Fruit fly (Drosophila melanogaster) whole organism, prepupa: ENCODE data around the gene mamo.

Source experiments
- CG10631 ChIP-seq: fragments of 200-800 bp; sonication (Bioruptor generic); optimal IDR thresholded peaks from 2 replicates; lab custom pipeline; 2016; ENCODE audit warnings: missing biosample characterization, missing genetic modification characterization
- CG11762 ChIP-seq: fragments of 200-800 bp; sonication (Bioruptor generic); optimal IDR thresholded peaks from 3 replicates; lab custom pipeline; 2016; ENCODE audit warnings: missing biosample characterization, missing genetic modification characterization; ENCODE audit not compliant: insufficient read depth
- CG11902 ChIP-seq: fragments of 200-800 bp; sonication (Bioruptor generic); optimal IDR thresholded peaks from 3 replicates; lab custom pipeline; 2016; ENCODE audit warnings: missing biosample characterization, missing genetic modification characterization
- CG15336 ChIP-seq: fragments of 200-800 bp; sonication (Bioruptor generic); IDR thresholded peaks from 2 replicates; pipeline ENCODE4 v1.3.6; 2022; ENCODE audit warnings: missing biosample characterization, missing genetic modification characterization
- CG1621 ChIP-seq: fragments of 200-800 bp; sonication (Bioruptor generic); optimal IDR thresholded peaks from 3 replicates; lab custom pipeline; 2018; ENCODE audit warnings: missing biosample characterization, mild to moderate bottlenecking, missing genetic modification characterization
- CG16779 ChIP-seq: fragments of 200-800 bp; sonication (Bioruptor generic); optimal IDR thresholded peaks from 3 replicates; lab custom pipeline; 2017; ENCODE audit warnings: missing biosample characterization, mild to moderate bottlenecking, missing genetic modification characterization
- CG31627 ChIP-seq: fragments of 200-800 bp; sonication (Bioruptor generic); optimal IDR thresholded peaks from 3 replicates; lab custom pipeline; 2016; ENCODE audit warnings: missing biosample characterization, missing genetic modification characterization
- CG32006 ChIP-seq: fragments of 200-800 bp; sonication (Bioruptor generic); optimal IDR thresholded peaks from 3 replicates; lab custom pipeline; 2017; ENCODE audit warnings: missing biosample characterization, mild to moderate bottlenecking, missing genetic modification characterization
- CG34406 ChIP-seq: fragments of 200-800 bp; sonication (Bioruptor generic); optimal IDR thresholded peaks from 3 replicates; lab custom pipeline; 2016; ENCODE audit warnings: missing biosample characterization, missing genetic modification characterization
- CG3919 ChIP-seq: fragments of 200-800 bp; sonication (Bioruptor generic); optimal IDR thresholded peaks from 3 replicates; lab custom pipeline; 2016; ENCODE audit warnings: missing biosample characterization, missing genetic modification characterization
- CG4318 ChIP-seq: fragments of 200-800 bp; sonication (Bioruptor generic); optimal IDR thresholded peaks from 3 replicates; lab custom pipeline; 2017; ENCODE audit warnings: missing biosample characterization, mild to moderate bottlenecking, missing genetic modification characterization
- CG6163 ChIP-seq: fragments of 200-800 bp; sonication (Bioruptor generic); IDR thresholded peaks from 3 replicates; pipeline ENCODE4 v1.3.6; 2022; ENCODE audit warnings: missing biosample characterization, missing genetic modification characterization
- CG6276 ChIP-seq: fragments of 200-800 bp; sonication (Bioruptor generic); optimal IDR thresholded peaks from 2 replicates; lab custom pipeline; 2017; ENCODE audit warnings: missing biosample characterization, mild to moderate bottlenecking, missing genetic modification characterization
- CG6808 ChIP-seq: fragments of 200-800 bp; sonication (Bioruptor generic); optimal IDR thresholded peaks from 3 replicates; lab custom pipeline; 2017; ENCODE audit warnings: missing biosample characterization, missing genetic modification characterization, mild to moderate bottlenecking, moderate library complexity, missing genetic modification reagents
- CG7368 ChIP-seq: fragments of 200-800 bp; sonication (Bioruptor generic); optimal IDR thresholded peaks from 3 replicates; lab custom pipeline; 2016; ENCODE audit warnings: missing biosample characterization, missing genetic modification characterization
- CG8119 ChIP-seq: fragments of 200-800 bp; sonication (Bioruptor generic); IDR thresholded peaks from 3 replicates; pipeline ENCODE4 v1.3.6; 2022; ENCODE audit warnings: missing biosample characterization, missing genetic modification characterization
- CG8319 ChIP-seq: fragments of 200-800 bp; sonication (Bioruptor generic); optimal IDR thresholded peaks from 3 replicates; lab custom pipeline; 2016; ENCODE audit warnings: missing biosample characterization, missing genetic modification characterization
- CG9139 ChIP-seq: fragments of 200-800 bp; sonication (Bioruptor generic); optimal IDR thresholded peaks from 3 replicates; lab custom pipeline; 2017; ENCODE audit warnings: missing biosample characterization, mild to moderate bottlenecking, missing genetic modification characterization
- Eip75B ChIP-seq: fragments of 200-800 bp; sonication (Bioruptor generic); optimal IDR thresholded peaks from 3 replicates; lab custom pipeline; 2016; ENCODE audit warnings: missing biosample characterization, missing genetic modification characterization
- Eip78C ChIP-seq: fragments of 200-800 bp; sonication (Bioruptor generic); peaks from one replicate; lab custom pipeline; 2016; ENCODE audit warnings: missing biosample characterization, missing genetic modification characterization
- Ets21C ChIP-seq: fragments of 200-800 bp; sonication (Bioruptor generic); optimal IDR thresholded peaks from 3 replicates; lab custom pipeline; 2016; ENCODE audit warnings: missing biosample characterization, missing genetic modification characterization
- Ets96B ChIP-seq: fragments of 200-800 bp; optimal IDR thresholded peaks from 2 replicates; lab custom pipeline; 2019; ENCODE audit warnings: missing biosample characterization, mild to moderate bottlenecking, missing genetic modification characterization, moderate library complexity
- Gug ChIP-seq: fragments of 200-800 bp; sonication (Bioruptor generic); IDR thresholded peaks from 2 replicates; pipeline ENCODE4 v1.3.6; 2022; ENCODE audit warnings: missing biosample characterization, missing genetic modification characterization
- Hr39 ChIP-seq: fragments of 200-800 bp; sonication (Bioruptor generic); optimal IDR thresholded peaks from 2 replicates; lab custom pipeline; 2016; ENCODE audit warnings: missing biosample characterization, missing genetic modification characterization
- Hr4 ChIP-seq: fragments of 200-800 bp; sonication (Bioruptor generic); optimal IDR thresholded peaks from 3 replicates; lab custom pipeline; 2016; ENCODE audit warnings: missing biosample characterization, missing genetic modification characterization
- Lpt ChIP-seq: fragments of 200-800 bp; sonication (Bioruptor generic); optimal IDR thresholded peaks from 3 replicates; lab custom pipeline; 2016; ENCODE audit warnings: missing biosample characterization, missing genetic modification characterization
- Met ChIP-seq: fragments of 200-800 bp; sonication (Bioruptor generic); optimal IDR thresholded peaks from 3 replicates; lab custom pipeline; 2016; ENCODE audit warnings: missing biosample characterization, missing genetic modification characterization
- OdsH ChIP-seq: fragments of 200-800 bp; sonication (Bioruptor generic); optimal IDR thresholded peaks from 3 replicates; lab custom pipeline; 2016; ENCODE audit warnings: missing biosample characterization, missing genetic modification characterization
- Sox102F ChIP-seq: fragments of 200-800 bp; sonication (Bioruptor generic); optimal IDR thresholded peaks from 2 replicates; lab custom pipeline; 2016; ENCODE audit warnings: missing biosample characterization, mild to moderate bottlenecking, missing genetic modification characterization
- Sox14 ChIP-seq: fragments of 200-800 bp; sonication (Bioruptor generic); optimal IDR thresholded peaks from 3 replicates; lab custom pipeline; 2016; ENCODE audit warnings: missing biosample characterization, missing genetic modification characterization
- Sox15 ChIP-seq: fragments of 200-800 bp; sonication (Bioruptor generic); optimal IDR thresholded peaks from 3 replicates; lab custom pipeline; 2016; ENCODE audit warnings: missing biosample characterization, missing genetic modification characterization
- achi ChIP-seq: fragments of 200-800 bp; sonication (Bioruptor generic); optimal IDR thresholded peaks from 3 replicates; lab custom pipeline; 2016; ENCODE audit warnings: missing biosample characterization, missing genetic modification characterization
- acj6 ChIP-seq: fragments of 200-800 bp; sonication (Bioruptor generic); optimal IDR thresholded peaks from 3 replicates; lab custom pipeline; 2016; ENCODE audit warnings: missing biosample characterization, missing genetic modification characterization
- cyc ChIP-seq: fragments of 200-800 bp; sonication (Bioruptor generic); optimal IDR thresholded peaks from 3 replicates; lab custom pipeline; 2016; ENCODE audit warnings: missing biosample characterization, missing genetic modification characterization
- dac ChIP-seq: fragments of 200-800 bp; sonication (Bioruptor generic); optimal IDR thresholded peaks from 2 replicates; lab custom pipeline; 2017; ENCODE audit warnings: missing biosample characterization, mild to moderate bottlenecking, missing genetic modification characterization
- eg ChIP-seq: fragments of 200-800 bp; sonication (Bioruptor generic); IDR thresholded peaks from 3 replicates; pipeline ENCODE4 v1.3.6; 2022; ENCODE audit warnings: missing biosample characterization, missing genetic modification characterization
- esn ChIP-seq: fragments of 200-800 bp; sonication (Bioruptor generic); optimal IDR thresholded peaks from 2 replicates; lab custom pipeline; 2016; ENCODE audit warnings: missing biosample characterization, mild to moderate bottlenecking, missing genetic modification characterization, moderate library complexity
- fd85E ChIP-seq: fragments of 200-800 bp; sonication (Bioruptor generic); optimal IDR thresholded peaks from 3 replicates; lab custom pipeline; 2016; ENCODE audit warnings: missing biosample characterization, missing genetic modification characterization
- fkh ChIP-seq: fragments of 200-800 bp; sonication (Bioruptor generic); optimal IDR thresholded peaks from 3 replicates; lab custom pipeline; 2017; ENCODE audit warnings: missing biosample characterization, mild to moderate bottlenecking, missing genetic modification characterization, moderate library complexity
- net ChIP-seq: fragments of 200-800 bp; sonication (Bioruptor generic); optimal IDR thresholded peaks from 3 replicates; lab custom pipeline; 2016; ENCODE audit warnings: missing biosample characterization, missing genetic modification characterization
- pdm3 ChIP-seq: fragments of 200-800 bp; sonication (Bioruptor generic); optimal IDR thresholded peaks from 3 replicates; lab custom pipeline; 2016; ENCODE audit warnings: missing biosample characterization, missing genetic modification characterization
- salr ChIP-seq, 2 experiments: fragments of 200-800 bp; sonication (Bioruptor generic); optimal IDR thresholded peaks; 3 replicates each; lab custom pipeline; 2016 to 2018; ENCODE audit warnings: missing biosample characterization in 2 of 2, missing genetic modification characterization in 2 of 2, mild to moderate bottlenecking in 1 of 2
- spab ChIP-seq: fragments of 200-800 bp; sonication (Bioruptor generic); optimal IDR thresholded peaks from 2 replicates; lab custom pipeline; 2017; ENCODE audit warnings: missing biosample characterization, mild to moderate bottlenecking, missing genetic modification characterization, missing genetic modification reagents
- ss ChIP-seq, 2 experiments: fragments of 200-800 bp; sonication (Bioruptor generic); optimal IDR thresholded peaks; 2 replicates in 1 of 2; 3 replicates in 1 of 2; lab custom pipeline; 2017 to 2018; ENCODE audit warnings: mild to moderate bottlenecking in 2 of 2, missing biosample characterization in 2 of 2, missing genetic modification characterization in 2 of 2, moderate library complexity in 1 of 2
- svp ChIP-seq: fragments of 200-800 bp; sonication (Bioruptor generic); peaks from one replicate; lab custom pipeline; 2016; ENCODE audit warnings: missing biosample characterization, missing genetic modification characterization

Gene mamo

dm6 chrX:13906009-13906769 lies 84.1 kb downstream of the mamo start (continued):
- TF ChIP-seq svp (no peak), net (GFP tag; lab: Kevin White, UChicago) (peak; percentile 1), CG1621 (tag; lab: Kevin White, UChicago) (no peak), Ets21C (no peak), Sox102F (GFP tag; lab: Kevin White, UChicago) (no peak), OdsH (peak; percentile 45), fkh (GFP tag; lab: Kevin White, UChicago) (no peak), salr (GFP tag; optimal IDR thresholded peaks at IDR 0.05; lab: Kevin White, UChicago) (peak in 1 of 2 experiments; percentile 45), Met (GFP tag; lab: Kevin White, UChicago) (no peak), CG32006 (GFP tag; lab: Kevin White, UChicago) (peak; percentile 51), CG6808 (GFP tag; lab: Kevin White, UChicago) (peak; percentile 38), Sox14 (GFP tag; lab: Kevin White, UChicago) (peak; percentile 38), Ets96B (peak; percentile 31), CG8319 (GFP tag; lab: Kevin White, UChicago) (no peak), acj6 (GFP tag; lab: Kevin White, UChicago) (peak; percentile 37), cyc (GFP tag; lab: Kevin White, UChicago) (no peak), CG7368 (GFP tag; lab: Kevin White, UChicago) (no peak)

- TF ChIP-seq CG16779 (no peak), CG9139 (GFP tag; lab: Kevin White, UChicago) (no peak), CG3919 (no peak), Hr4 (peak; percentile 58), CG10631 (GFP tag; lab: Kevin White, UChicago) (no peak), pdm3 (GFP tag; lab: Kevin White, UChicago) (peak; percentile 28), CG15336 (GFP tag; lab: Robert Waterston, UW) (peak; percentile 50; the same call in 1 of the 2 replicates), CG32006 (GFP tag; lab: Kevin White, UChicago) (peak; percentile 49), CG6163 (GFP tag; lab: Robert Waterston, UW) (peak; percentile 41; the same call in 1 of the 3 replicates), CG8119 (GFP tag; lab: Robert Waterston, UW) (peak; percentile 65), Eip78C (GFP tag; lab: Kevin White, UChicago) (peak; percentile 34), CG4318 (peak; percentile 18), OdsH (peak; percentile 30), eg (GFP tag; lab: Robert Waterston, UW) (peak; percentile 66; the same call in 2 of the 3 replicates), CG6276 (GFP tag; lab: Kevin White, UChicago) (peak; percentile 12), CG34406 (GFP tag; lab: Kevin White, UChicago) (no peak), Hr39 (GFP tag; lab: Kevin White, UChicago) (peak; percentile 28), Lpt (GFP tag; lab: Kevin White, UChicago) (peak; percentile 24), achi (GFP tag; lab: Kevin White, UChicago) (no peak)
Observed at dm6 chrX:13894518-13894917, 95.8 kb downstream of the mamo start.

dm6 chrX:13890903-13891449 lies 99.4 kb downstream of the mamo start:
- TF ChIP-seq CG11762 (GFP tag; lab: Kevin White, UChicago) (peak; percentile 56), Met (GFP tag; lab: Kevin White, UChicago) (peak; percentile 82), CG4318 (peak; percentile 81), Gug (GFP tag; lab: Robert Waterston, UW) (peak; percentile 56; the same call in 1 of the 2 replicates), Sox15 (peak; percentile 78), Ets21C (peak; percentile 68), Hr39 (GFP tag; lab: Kevin White, UChicago) (peak; percentile 76), eg (GFP tag; lab: Robert Waterston, UW) (peak; percentile 69; the same call in 2 of the 3 replicates), OdsH (peak; percentile 83), CG11902 (GFP tag; lab: Kevin White, UChicago) (peak; percentile 73), Lpt (GFP tag; lab: Kevin White, UChicago) (peak; percentile 67), CG31627 (peak; percentile 75), fkh (GFP tag; lab: Kevin White, UChicago) (peak; percentile 86), CG16779 (peak; percentile 36), CG10631 (GFP tag; lab: Kevin White, UChicago) (peak; percentile 85), spab (GFP tag; lab: Kevin White, UChicago) (peak; percentile 72), fd85E (GFP tag; lab: Kevin White, UChicago) (no peak), ss (GFP tag; optimal IDR thresholded peaks at IDR 0.05; lab: Kevin White, UChicago) (peak in 1 of 2 experiments; percentile 87), esn (peak; percentile 85), CG9139 (GFP tag; lab: Kevin White, UChicago) (peak; percentile 28), CG34406 (GFP tag; lab: Kevin White, UChicago) (peak; percentile 82), Eip75B (GFP tag; lab: Kevin White, UChicago) (peak; percentile 62), dac (GFP tag; lab: Kevin White, UChicago) (peak; percentile 63)
